ENCODE assay signal across 5 worm cellular contexts in the genomic region with DNA sequence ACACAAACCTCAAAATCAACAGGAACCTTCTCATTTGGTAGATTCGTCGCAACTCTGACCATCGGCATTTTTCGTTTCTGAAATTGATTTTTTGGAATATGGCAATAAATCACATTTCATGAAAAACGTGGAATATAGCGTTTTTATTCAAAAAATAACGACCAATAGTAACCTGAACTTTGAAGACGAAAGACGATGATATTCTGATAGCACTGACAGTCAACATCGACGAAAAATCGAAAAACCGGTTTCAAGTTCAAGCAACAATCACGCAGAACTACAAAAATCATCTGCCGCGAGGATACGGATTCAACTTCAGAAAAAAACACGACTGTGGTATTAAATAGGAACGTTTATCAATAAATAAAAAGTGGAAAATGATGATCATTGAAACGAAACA.
A peak's percentile ranks its signal among the peaks of the same experiment; 100 is the strongest.
TF ChIP-seq lines count a peak whose summit lies in the region.

A gene (minus strand): TSS at position 281 of the 400 bp plus-strand sequence.

TF ChIP-seq in whole organism, L1 larva, 84 proteins besides CTCF, POLR2A, EP300 and RAD21 (continues in another document):
- TF ChIP-seq ama-1 (optimal IDR thresholded peaks at IDR 0.05; lab: Kevin White, UChicago) (peak; percentile 62), snpc-4 (tag; optimal IDR thresholded peaks at IDR 0.05; lab: Kevin White, UChicago) (no peak), egl-13 (tag; optimal IDR thresholded peaks at IDR 0.05; lab: Kevin White, UChicago) (no peak), ceh-90 (tag; optimal IDR thresholded peaks at IDR 0.05; lab: Kevin White, UChicago) (no peak), lin-39 (tag; optimal IDR thresholded peaks at IDR 0.05; lab: Kevin White, UChicago) (no peak), unc-98 (GFP tag; IDR thresholded peaks at IDR 0.05; lab: Robert Waterston, UW) (no peak), ceh-63 (GFP tag; optimal IDR thresholded peaks at IDR 0.05; lab: Kevin White, UChicago) (no peak), hlh-17 (GFP tag; optimal IDR thresholded peaks at IDR 0.05; lab: Kevin White, UChicago; ENCODE audit: borderline replicate concordance) (no peak), nhr-20 (tag; optimal IDR thresholded peaks at IDR 0.05; lab: Kevin White, UChicago) (no peak), nhr-12 (tag; optimal IDR thresholded peaks at IDR 0.05; lab: Kevin White, UChicago) (no peak), ztf-4 (tag; optimal IDR thresholded peaks at IDR 0.05; lab: Kevin White, UChicago) (no peak), efl-1 (optimal IDR thresholded peaks at IDR 0.05; lab: Kevin White, UChicago) (peak in 1 of 2 experiments; percentile 6), efl-1 (GFP tag; optimal IDR thresholded peaks at IDR 0.05 in 1 of 2; lab: Kevin White, UChicago) (peak in 1 of 2 experiments; percentile 6), irx-1 (tag; optimal IDR thresholded peaks at IDR 0.05; lab: Kevin White, UChicago) (no peak), mdl-1 (tag; optimal IDR thresholded peaks at IDR 0.05; lab: Kevin White, UChicago) (no peak), jun-1 (tag; optimal IDR thresholded peaks at IDR 0.05; lab: Kevin White, UChicago) (no peak), Y116A8C.19 (tag; optimal IDR thresholded peaks at IDR 0.05; lab: Kevin White, UChicago; ENCODE audit: borderline replicate concordance) (no peak)

TF ChIP-seq in whole organism, L2 larva, 48 proteins besides CTCF, POLR2A, EP300 and RAD21 (continues in another document):
- TF ChIP-seq dmd-4 (tag; optimal IDR thresholded peaks at IDR 0.05; lab: Kevin White, UChicago) (no peak), ztf-1 (GFP tag; conservative IDR thresholded peaks at IDR 0.05; lab: Robert Waterston, UW) (no peak), nhr-77 (tag; optimal IDR thresholded peaks at IDR 0.05; lab: Kevin White, UChicago) (no peak), Y55F3AM.14 (GFP tag; optimal IDR thresholded peaks at IDR 0.05; lab: Kevin White, UChicago) (no peak), mdl-1 (tag; optimal IDR thresholded peaks at IDR 0.05; lab: Kevin White, UChicago) (no peak), sma-3 (GFP tag; optimal IDR thresholded peaks at IDR 0.05; lab: Kevin White, UChicago) (no peak), peb-1 (tag; optimal IDR thresholded peaks at IDR 0.05; lab: Kevin White, UChicago) (no peak), ama-1 (optimal IDR thresholded peaks at IDR 0.05; lab: Kevin White, UChicago) (no peak), ztf-4 (tag; optimal IDR thresholded peaks at IDR 0.05; lab: Kevin White, UChicago) (no peak), zag-1 (tag; optimal IDR thresholded peaks at IDR 0.05; lab: Kevin White, UChicago) (no peak), nhr-237 (tag; optimal IDR thresholded peaks at IDR 0.05; lab: Kevin White, UChicago) (no peak), nhr-21 (tag; optimal IDR thresholded peaks at IDR 0.05; lab: Kevin White, UChicago) (peak; percentile 3), unc-39 (tag; optimal IDR thresholded peaks at IDR 0.05; lab: Kevin White, UChicago) (no peak), crh-2 (tag; optimal IDR thresholded peaks at IDR 0.05; lab: Kevin White, UChicago) (peak; percentile 4), nhr-25 (tag; optimal IDR thresholded peaks at IDR 0.05; lab: Kevin White, UChicago) (peak; percentile 10), blmp-1 (tag; optimal IDR thresholded peaks at IDR 0.05; lab: Kevin White, UChicago; ENCODE audit: insufficient read depth) (no peak), elt-3 (tag; optimal IDR thresholded peaks at IDR 0.05; lab: Kevin White, UChicago) (no peak), mbf-1 (tag; optimal IDR thresholded peaks at IDR 0.05; lab: Kevin White, UChicago) (no peak), lin-13 (GFP tag; optimal IDR thresholded peaks at IDR 0.05; lab: Kevin White, UChicago) (peak; percentile 5)

TF ChIP-seq in whole organism, L4 larva, 104 proteins besides CTCF, POLR2A, EP300 and RAD21 (continues in another document):
- TF ChIP-seq F10B5.3 (tag; optimal IDR thresholded peaks at IDR 0.05; lab: Kevin White, UChicago) (no peak), ceh-62 (tag; optimal IDR thresholded peaks at IDR 0.05; lab: Kevin White, UChicago) (no peak), unc-39 (tag; optimal IDR thresholded peaks at IDR 0.05; lab: Kevin White, UChicago) (no peak), fos-1 (tag; optimal IDR thresholded peaks at IDR 0.05; lab: Kevin White, UChicago) (no peak), hmg-1.1 (GFP tag; IDR thresholded peaks at IDR 0.05; lab: Robert Waterston, UW) (no peak), lin-38 (GFP tag; IDR thresholded peaks at IDR 0.05; lab: Robert Waterston, UW) (0 out of 2 replicates have a peak, but pooled peaks have one; percentile 24), unc-130 (GFP tag; optimal IDR thresholded peaks at IDR 0.05; lab: Kevin White, UChicago) (no peak), zfp-3 (GFP tag; conservative IDR thresholded peaks at IDR 0.05; lab: Robert Waterston, UW) (no peak), zip-2 (tag; optimal IDR thresholded peaks at IDR 0.05; lab: Kevin White, UChicago) (no peak), madf-5 (GFP tag; IDR thresholded peaks at IDR 0.05; lab: Robert Waterston, UW) (0 out of 4 replicates have a peak, but pooled peaks of 1 of the 2 experiments have one; percentile 18), dmd-6 (GFP tag; IDR thresholded peaks at IDR 0.05; lab: Robert Waterston, UW) (no peak), lin-39 (tag; optimal IDR thresholded peaks at IDR 0.05; lab: Kevin White, UChicago) (no peak), ceh-44 (GFP tag; IDR thresholded peaks at IDR 0.05; lab: Robert Waterston, UW) (no peak), mdl-1 (tag; optimal IDR thresholded peaks at IDR 0.05; lab: Kevin White, UChicago) (peak in 1 of 2 experiments; percentile 33), hlh-11 (tag; optimal IDR thresholded peaks at IDR 0.05; lab: Kevin White, UChicago) (peak; percentile 39), dmd-9 (GFP tag; IDR thresholded peaks at IDR 0.05; lab: Robert Waterston, UW) (no peak), daf-8 (GFP tag; IDR thresholded peaks at IDR 0.05; lab: Robert Waterston, UW) (no peak), ama-1 (optimal IDR thresholded peaks at IDR 0.05; lab: Kevin White, UChicago) (peak; percentile 15), snpc-1.2 (GFP tag; IDR thresholded peaks at IDR 0.05; lab: Robert Waterston, UW) (no peak)

TF ChIP-seq in whole organism, early embryonic, 17 proteins besides CTCF, POLR2A, EP300 and RAD21:
- TF ChIP-seq ceh-36 (tag; optimal IDR thresholded peaks at IDR 0.05; lab: Kevin White, UChicago), result no peak
- peak; percentile 28 for TF ChIP-seq ama-1 (optimal IDR thresholded peaks at IDR 0.05; lab: Kevin White, UChicago)
TF ChIP-seq in whole organism, early embryonic: peak in this region for 1.

TF ChIP-seq in whole organism, young adult, 124 proteins besides CTCF, POLR2A, EP300 and RAD21:
- peak; percentile 19 for TF ChIP-seq F49E8.2 (tag; optimal IDR thresholded peaks at IDR 0.05; lab: Kevin White, UChicago; ENCODE audit: insufficient read depth)
- TF ChIP-seq ccch-3 (GFP tag; optimal IDR thresholded peaks at IDR 0.05; lab: Kevin White, UChicago), result no peak
- 0 out of 2 replicates have a peak, but pooled peaks have one; percentile 5 for TF ChIP-seq madf-6 (GFP tag; IDR thresholded peaks at IDR 0.05; lab: Robert Waterston, UW)
- no peak for TF ChIP-seq F57A8.1 (GFP tag; optimal IDR thresholded peaks at IDR 0.05; lab: Kevin White, UChicago)
- TF ChIP-seq xnd-1 (tag; optimal IDR thresholded peaks at IDR 0.05; lab: Kevin White, UChicago), result no peak
- TF ChIP-seq snpc-1.3 (tag; optimal IDR thresholded peaks at IDR 0.05; lab: Kevin White, UChicago; ENCODE audit: insufficient read depth), result peak; percentile 5
- peak; percentile 43 for TF ChIP-seq snpc-3.4 (tag; optimal IDR thresholded peaks at IDR 0.05; lab: Kevin White, UChicago)
- TF ChIP-seq snpc-4 (GFP tag; optimal IDR thresholded peaks at IDR 0.05; lab: Kevin White, UChicago), result no peak
- TF ChIP-seq snpc-4 (tag; optimal IDR thresholded peaks at IDR 0.05; lab: Kevin White, UChicago), result peak in 1 of 4 experiments; percentile 61
- peak; percentile 14 for TF ChIP-seq him-1 (tag; optimal IDR thresholded peaks at IDR 0.05; lab: Kevin White, UChicago)
